Worm (Caenorhabditis elegans) whole organism, L4 larva: ENCODE measurements around the gene rde-12.
A peak's percentile ranks its signal among the peaks of the same experiment; 100 is the strongest.

Experiments used
- F44E2.7 ChIP-seq: fragments of 200-800 bp; sonication (Bioruptor generic); IDR thresholded peaks from 2 replicates; pipeline ENCODE4 v2.1.2; 2022; ENCODE audit warnings: missing genetic modification characterization, missing compliant biosample characterization
- F49E8.2 ChIP-seq: sonication (generic microtip); optimal IDR thresholded peaks from 2 replicates; lab custom pipeline; 2016; ENCODE audit warnings: missing compliant biosample characterization, mild to moderate bottlenecking, missing genetic modification characterization, borderline replicate concordance
- T26A8.4 ChIP-seq: fragments of 200-800 bp; sonication (Bioruptor generic); IDR thresholded peaks from 2 replicates; pipeline ENCODE4 v1.3.6; 2022; ENCODE audit warnings: missing genetic modification characterization, missing compliant biosample characterization
- Y48G9A.11 ChIP-seq: fragments of 200-800 bp; sonication (Bioruptor generic); IDR thresholded peaks from 2 replicates; pipeline ENCODE4 v1.3.6; 2022; ENCODE audit warnings: missing genetic modification reagents, missing genetic modification characterization, missing compliant biosample characterization
- ZK337.2 ChIP-seq: fragments of 200-800 bp; sonication (Bioruptor generic); IDR thresholded peaks from 2 replicates; pipeline ENCODE4 v1.3.6; 2022; ENCODE audit warnings: missing genetic modification reagents, missing genetic modification characterization, missing compliant biosample characterization
- aly-2 ChIP-seq: sonication (generic microtip); optimal IDR thresholded peaks from 2 replicates; lab custom pipeline; 2018; ENCODE audit warnings: missing biosample characterization, missing genetic modification characterization
- ama-1 ChIP-seq: fragments of 150-350 bp; optimal IDR thresholded peaks from 2 replicates; lab custom pipeline; 2014; ENCODE audit warnings: inconsistent platforms, mixed read lengths
- attf-4 ChIP-seq: sonication (generic microtip); optimal IDR thresholded peaks from 3 replicates; lab custom pipeline; 2017; ENCODE audit warnings: missing biosample characterization, missing genetic modification characterization
- ceh-32 ChIP-seq: sonication (generic microtip); optimal IDR thresholded peaks from 2 replicates; lab custom pipeline; 2016; ENCODE audit warnings: mild to moderate bottlenecking, missing genetic modification characterization, missing compliant biosample characterization; ENCODE audit not compliant: poor library complexity
- ceh-44 ChIP-seq: fragments of 200-800 bp; sonication (Bioruptor generic); IDR thresholded peaks from 2 replicates; pipeline ENCODE4 v1.3.6; 2022; ENCODE audit warnings: missing genetic modification reagents, missing genetic modification characterization, missing compliant biosample characterization
- ceh-62 ChIP-seq: sonication (generic microtip); optimal IDR thresholded peaks from 2 replicates; lab custom pipeline; 2017; ENCODE audit warnings: missing biosample characterization, missing genetic modification characterization
- ceh-82 ChIP-seq: sonication (generic microtip); optimal IDR thresholded peaks from 2 replicates; lab custom pipeline; 2017; ENCODE audit warnings: missing biosample characterization, missing genetic modification characterization
- ces-1 ChIP-seq: fragments of 150-350 bp; sonication (generic microtip); optimal IDR thresholded peaks from 4 replicates; lab custom pipeline; 2014; ENCODE audit warnings: missing biosample characterization, missing genetic modification reagents, missing genetic modification characterization
- daf-12 ChIP-seq: fragments of 150-350 bp; optimal IDR thresholded peaks from 2 replicates; lab custom pipeline; 2014; ENCODE audit warnings: missing biosample characterization, missing genetic modification reagents, missing genetic modification characterization
- daf-16 ChIP-seq, 3 experiments: sonication (generic microtip); optimal IDR thresholded peaks; 2 replicates each; lab custom pipeline; 2016 to 2017; ENCODE audit warnings: missing genetic modification characterization in 3 of 3, missing genetic modification reagents in 3 of 3, mild to moderate bottlenecking in 2 of 3, missing compliant biosample characterization in 2 of 3, missing biosample characterization in 1 of 3, moderate library complexity in 1 of 3
- dmd-9 ChIP-seq: fragments of 200-800 bp; sonication (Bioruptor generic); IDR thresholded peaks from 2 replicates; pipeline ENCODE4 v1.3.6; 2022; ENCODE audit warnings: missing genetic modification reagents, missing genetic modification characterization, missing compliant biosample characterization
- dpl-1 ChIP-seq: fragments of 150-350 bp; optimal IDR thresholded peaks from 2 replicates; lab custom pipeline; 2014; ENCODE audit warnings: missing biosample characterization, missing genetic modification reagents, missing genetic modification characterization
- duxl-1 ChIP-seq: sonication (generic microtip); optimal IDR thresholded peaks from 2 replicates; lab custom pipeline; 2016; ENCODE audit warnings: mild to moderate bottlenecking, missing genetic modification characterization, moderate library complexity, missing compliant biosample characterization; ENCODE audit not compliant: poor library complexity
- dve-1 ChIP-seq: sonication (generic microtip); optimal IDR thresholded peaks from 2 replicates; lab custom pipeline; 2017; ENCODE audit warnings: antibody characterized with exemption, mild to moderate bottlenecking, missing genetic modification characterization, missing compliant biosample characterization; ENCODE audit not compliant: insufficient read depth
- egl-43 ChIP-seq: fragments of 200-800 bp; sonication (Bioruptor generic); IDR thresholded peaks from 2 replicates; pipeline ENCODE4 v1.3.6; 2022; ENCODE audit warnings: missing genetic modification reagents, missing genetic modification characterization, missing compliant biosample characterization
- fkh-10 ChIP-seq: fragments of 150-350 bp; optimal IDR thresholded peaks from 2 replicates; lab custom pipeline; 2014; ENCODE audit warnings: missing biosample characterization, missing genetic modification reagents, missing genetic modification characterization
- hif-1 ChIP-seq, 2 experiments: sonication (generic microtip); optimal IDR thresholded peaks; 2 replicates each; lab custom pipeline; 2016 to 2017; ENCODE audit warnings: missing compliant biosample characterization in 2 of 2, missing genetic modification characterization in 2 of 2, missing genetic modification reagents in 2 of 2, missing genotype in 2 of 2, mild to moderate bottlenecking in 1 of 2
- hlh-11 ChIP-seq: fragments of 200-800 bp; sonication (Bioruptor generic); optimal IDR thresholded peaks from 2 replicates; lab custom pipeline; 2018; ENCODE audit warnings: mild to moderate bottlenecking, missing genetic modification characterization, missing compliant biosample characterization
- hlh-30 ChIP-seq: sonication (generic microtip); optimal IDR thresholded peaks from 2 replicates; lab custom pipeline; 2017; ENCODE audit warnings: antibody characterized with exemption, mild to moderate bottlenecking, missing genetic modification characterization, missing compliant biosample characterization; ENCODE audit not compliant: insufficient read depth
- jun-1 ChIP-seq: fragments of 150-350 bp; optimal IDR thresholded peaks from 2 replicates; lab custom pipeline; 2014; ENCODE audit warnings: missing biosample characterization, missing genetic modification reagents, missing genetic modification characterization
- lim-7 ChIP-seq: fragments of 200-800 bp; sonication (Bioruptor generic); IDR thresholded peaks from 2 replicates; pipeline ENCODE4 v1.3.6; 2022; ENCODE audit warnings: missing genetic modification characterization, missing compliant biosample characterization
- lin-1 ChIP-seq: fragments of 200-800 bp; sonication (Bioruptor generic); IDR thresholded peaks from 2 replicates; pipeline ENCODE4 v1.3.6; 2022; ENCODE audit warnings: missing genetic modification reagents, missing genetic modification characterization, missing compliant biosample characterization
- lin-15B ChIP-seq: fragments of 150-350 bp; sonication (generic microtip); optimal IDR thresholded peaks from 3 replicates; lab custom pipeline; 2014; ENCODE audit warnings: missing biosample characterization, missing genetic modification characterization
- lir-3 ChIP-seq: sonication (generic microtip); optimal IDR thresholded peaks from 2 replicates; lab custom pipeline; 2016; ENCODE audit warnings: mild to moderate bottlenecking, missing genetic modification characterization, missing compliant biosample characterization
- madf-9 ChIP-seq: fragments of 200-800 bp; sonication (Bioruptor generic); conservative IDR thresholded peaks from 2 replicates; pipeline ENCODE4 v1.3.6; 2022; ENCODE audit warnings: missing genetic modification reagents, missing genetic modification characterization, missing compliant biosample characterization
- mdl-1 ChIP-seq, 2 experiments: fragments of 150-350 bp in 1 of 2; sonication (generic microtip) in 1 of 2; optimal IDR thresholded peaks; 2 replicates each; lab custom pipeline; 2014 to 2017; ENCODE audit warnings: missing biosample characterization in 2 of 2, missing genetic modification characterization in 2 of 2
- mdt-29 ChIP-seq: fragments of 200-800 bp; sonication (Bioruptor generic); IDR thresholded peaks from 2 replicates; pipeline ENCODE4 v1.3.6; 2022; ENCODE audit warnings: missing genetic modification reagents, missing genetic modification characterization, missing compliant biosample characterization
- mes-2 ChIP-seq: sonication (generic microtip); optimal IDR thresholded peaks from 2 replicates; lab custom pipeline; 2016; ENCODE audit warnings: missing genotype, mild to moderate bottlenecking, missing genetic modification characterization, missing compliant biosample characterization; ENCODE audit not compliant: poor library complexity, severe bottlenecking
- mxl-2 ChIP-seq: fragments of 200-800 bp; sonication (Bioruptor generic); conservative IDR thresholded peaks from 2 replicates; pipeline ENCODE4 v1.3.6; 2022; ENCODE audit warnings: missing genetic modification reagents, missing genetic modification characterization, missing compliant biosample characterization
- mxl-3 ChIP-seq: fragments of 200-800 bp; sonication (Bioruptor generic); optimal IDR thresholded peaks from 2 replicates; lab custom pipeline; 2018; ENCODE audit warnings: mild to moderate bottlenecking, missing genetic modification characterization, missing compliant biosample characterization
- nhr-10 ChIP-seq: fragments of 150-350 bp; optimal IDR thresholded peaks from 2 replicates; lab custom pipeline; 2014; ENCODE audit warnings: missing biosample characterization, missing genetic modification characterization
- nhr-41 ChIP-seq: fragments of 200-800 bp; sonication (Bioruptor generic); IDR thresholded peaks from 2 replicates; pipeline ENCODE4 v1.3.6; 2022; ENCODE audit warnings: missing genetic modification reagents, missing genetic modification characterization, missing compliant biosample characterization
- nhr-42 ChIP-seq: fragments of 200-800 bp; sonication (Bioruptor generic); IDR thresholded peaks from 2 replicates; pipeline ENCODE4 v1.3.6; 2022; ENCODE audit warnings: missing genetic modification characterization, missing compliant biosample characterization
- nhr-6 ChIP-seq: fragments of 150-350 bp; optimal IDR thresholded peaks from 2 replicates; lab custom pipeline; 2014; ENCODE audit warnings: missing biosample characterization, missing genetic modification characterization
- nhr-77 ChIP-seq: fragments of 150-350 bp; optimal IDR thresholded peaks from 2 replicates; lab custom pipeline; 2014; ENCODE audit warnings: missing biosample characterization, missing genetic modification characterization
- rbr-2 ChIP-seq: sonication (generic microtip); optimal IDR thresholded peaks from 2 replicates; lab custom pipeline; 2016; ENCODE audit warnings: missing genotype, missing genetic modification characterization, missing compliant biosample characterization
- saeg-2 ChIP-seq: fragments of 200-800 bp; sonication (Bioruptor generic); IDR thresholded peaks from 2 replicates; pipeline ENCODE4 v1.3.6; 2022; ENCODE audit warnings: missing genetic modification reagents, missing genetic modification characterization, missing compliant biosample characterization
- sdz-12 ChIP-seq: fragments of 200-800 bp; sonication (Bioruptor generic); optimal IDR thresholded peaks from 2 replicates; lab custom pipeline; 2018; ENCODE audit warnings: mild to moderate bottlenecking, missing genetic modification characterization, missing compliant biosample characterization
- set-16 ChIP-seq: fragments of 200-800 bp; sonication (Bioruptor generic); IDR thresholded peaks from 2 replicates; pipeline ENCODE4 v1.3.6; 2022; ENCODE audit warnings: missing genetic modification reagents, missing genetic modification characterization, missing compliant biosample characterization
- spr-1 ChIP-seq: sonication (generic microtip); optimal IDR thresholded peaks from 2 replicates; lab custom pipeline; 2016; ENCODE audit warnings: mild to moderate bottlenecking, missing genetic modification characterization, missing compliant biosample characterization
- spr-3 ChIP-seq: fragments of 200-800 bp; sonication (Bioruptor generic); optimal IDR thresholded peaks from 2 replicates; lab custom pipeline; 2018; ENCODE audit warnings: mild to moderate bottlenecking, missing genetic modification characterization, missing compliant biosample characterization
- zag-1 ChIP-seq: fragments of 150-350 bp; optimal IDR thresholded peaks from 2 replicates; lab custom pipeline; 2014; ENCODE audit warnings: missing biosample characterization, missing genetic modification characterization
- zip-11 ChIP-seq: fragments of 200-800 bp; sonication (Bioruptor generic); IDR thresholded peaks from 2 replicates; pipeline ENCODE4 v1.3.6; 2022; ENCODE audit warnings: missing genetic modification characterization, missing compliant biosample characterization
- zip-2 ChIP-seq: fragments of 150-350 bp; optimal IDR thresholded peaks from 2 replicates; lab custom pipeline; 2014; ENCODE audit warnings: missing biosample characterization, missing genetic modification characterization
- ztf-7 ChIP-seq: fragments of 150-350 bp; optimal IDR thresholded peaks from 2 replicates; lab custom pipeline; 2014; ENCODE audit warnings: missing biosample characterization, missing genetic modification characterization

The rde-12 gene

DNA sequence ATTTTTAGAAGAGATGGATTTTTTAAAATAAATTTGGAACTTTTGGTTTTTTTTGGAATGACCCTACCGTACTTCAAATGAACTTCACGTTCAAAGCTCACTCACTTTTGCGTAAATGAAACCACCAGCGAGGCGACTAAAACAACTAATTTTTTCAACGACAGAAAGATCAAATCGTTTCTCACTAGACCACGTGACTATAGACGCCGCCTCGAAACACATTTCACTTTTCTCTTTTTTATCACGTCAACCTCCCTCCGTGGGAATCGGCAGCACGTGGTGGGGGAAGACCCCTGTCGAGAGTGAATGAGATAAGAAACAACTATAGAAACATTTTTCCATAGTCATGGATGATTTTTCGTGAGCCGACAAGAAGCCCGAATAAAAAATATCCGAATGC is 7.9 kb upstream of the rde-12 start (continued):
- TF ChIP-seq F49E8.2 (tag; lab: Kevin White, UChicago) (no peak), fkh-10 (GFP tag; lab: Kevin White, UChicago) (no peak), zag-1 (tag; lab: Kevin White, UChicago) (no peak), lir-3 (no peak), ZK337.2 (no peak), Y48G9A.11 (GFP tag; lab: Robert Waterston, UW) (no peak), madf-9 (GFP tag; lab: Robert Waterston, UW) (0 out of 2 replicates have a peak, but pooled peaks have one; percentile 26), F44E2.7 (no peak), ama-1 (no peak), dmd-9 (GFP tag; lab: Robert Waterston, UW) (0 out of 2 replicates have a peak, but pooled peaks have one; percentile 10), saeg-2 (GFP tag; lab: Robert Waterston, UW) (0 out of 2 replicates have a peak, but pooled peaks have one; percentile 12), nhr-42 (GFP tag; lab: Robert Waterston, UW) (0 out of 2 replicates have a peak, but pooled peaks have one; percentile 36), nhr-6 (tag; lab: Kevin White, UChicago) (peak; percentile 1), sdz-12 (no peak), zip-11 (no peak), egl-43 (GFP tag; lab: Robert Waterston, UW) (no peak; the same call in 1 of the 2 replicates), zip-2 (tag; lab: Kevin White, UChicago) (peak; percentile 5), mdl-1 (tag; optimal IDR thresholded peaks at IDR 0.05; lab: Kevin White, UChicago) (peak; percentile 96 to 98), ceh-62 (tag; lab: Kevin White, UChicago) (no peak), lim-7 (GFP tag; lab: Robert Waterston, UW) (no peak), rbr-2 (tag; lab: Kevin White, UChicago) (no peak), daf-12 (tag; lab: Kevin White, UChicago) (no peak), ztf-7 (tag; lab: Kevin White, UChicago) (peak; percentile 19), nhr-41 (0 out of 2 replicates have a peak, but pooled peaks have one; percentile 33), dpl-1 (GFP tag; lab: Kevin White, UChicago) (peak; percentile 39), spr-1 (tag; lab: Kevin White, UChicago) (no peak), hlh-30 (tag; lab: Kevin White, UChicago) (peak; percentile 96), aly-2 (tag; lab: Kevin White, UChicago) (no peak), nhr-10 (tag; lab: Kevin White, UChicago) (peak; percentile 64), lin-15B (tag; lab: Kevin White, UChicago) (no peak), ceh-44 (GFP tag; lab: Robert Waterston, UW) (no peak), dve-1 (tag; lab: Kevin White, UChicago) (peak; percentile 97), hlh-11 (tag; lab: Kevin White, UChicago) (peak; percentile 97), jun-1 (peak; percentile 73), attf-4 (no peak), mxl-3 (peak; percentile 97), spr-3 (peak; percentile 11), ces-1 (GFP tag; lab: Kevin White, UChicago) (no peak), set-16 (GFP tag; lab: Robert Waterston, UW) (peak; percentile 17; the same call in 1 of the 2 replicates), hif-1 (tag; optimal IDR thresholded peaks at IDR 0.05; lab: Kevin White, UChicago) (peak; percentile 43 to 90), T26A8.4 (GFP tag; lab: Robert Waterston, UW) (no peak; the same call in 1 of the 2 replicates), nhr-77 (tag; lab: Kevin White, UChicago) (peak; percentile 62), duxl-1 (tag; lab: Kevin White, UChicago) (peak; percentile 50), mxl-2 (GFP tag; lab: Robert Waterston, UW) (peak; percentile 58; the same call in 1 of the 2 replicates), mes-2 (tag; lab: Kevin White, UChicago) (peak; percentile 36), ceh-32 (tag; lab: Kevin White, UChicago) (no peak), lin-1 (GFP tag; lab: Robert Waterston, UW) (peak; percentile 83), ceh-82 (no peak), daf-16 (GFP tag; optimal IDR thresholded peaks at IDR 0.05; lab: Kevin White, UChicago) (no peak), daf-16 (tag; optimal IDR thresholded peaks at IDR 0.05; lab: Kevin White, UChicago) (peak; percentile 80), mdt-29 (GFP tag; lab: Robert Waterston, UW) (peak; percentile 81)
